Worm (Caenorhabditis elegans) whole organism, L4 larva: Measurements from ENCODE around the gene F11D5.7.

Experiments
- Y105C5A.15 ChIP-seq: fragments of 200-800 bp; sonication (Bioruptor generic); IDR thresholded peaks from 2 replicates; pipeline ENCODE4 v1.3.6; 2022; ENCODE audit warnings: missing genetic modification characterization, missing compliant biosample characterization
- ama-1 ChIP-seq: fragments of 150-350 bp; optimal IDR thresholded peaks from 2 replicates; lab custom pipeline; 2014; ENCODE audit warnings: inconsistent platforms, mixed read lengths
- attf-4 ChIP-seq: sonication (generic microtip); optimal IDR thresholded peaks from 3 replicates; lab custom pipeline; 2017; ENCODE audit warnings: missing biosample characterization, missing genetic modification characterization
- ceh-62 ChIP-seq: sonication (generic microtip); optimal IDR thresholded peaks from 2 replicates; lab custom pipeline; 2017; ENCODE audit warnings: missing biosample characterization, missing genetic modification characterization
- fkh-10 ChIP-seq: fragments of 150-350 bp; optimal IDR thresholded peaks from 2 replicates; lab custom pipeline; 2014; ENCODE audit warnings: missing biosample characterization, missing genetic modification reagents, missing genetic modification characterization
- hif-1 ChIP-seq, 2 experiments: sonication (generic microtip); optimal IDR thresholded peaks; 2 replicates each; lab custom pipeline; 2016 to 2017; ENCODE audit warnings: missing compliant biosample characterization in 2 of 2, missing genetic modification characterization in 2 of 2, missing genetic modification reagents in 2 of 2, missing genotype in 2 of 2, mild to moderate bottlenecking in 1 of 2
- lin-39 ChIP-seq: fragments of 150-350 bp; optimal IDR thresholded peaks from 2 replicates; lab custom pipeline; 2014; ENCODE audit warnings: missing biosample characterization, missing genetic modification reagents, missing genetic modification characterization
- madf-5 ChIP-seq, 2 experiments: fragments of 200-800 bp; sonication (Bioruptor generic); IDR thresholded peaks; 2 replicates each; pipeline ENCODE4 v1.3.6; 2022; ENCODE audit warnings: missing compliant biosample characterization in 2 of 2, missing genetic modification characterization in 2 of 2
- mdl-1 ChIP-seq, 2 experiments: fragments of 150-350 bp in 1 of 2; sonication (generic microtip) in 1 of 2; optimal IDR thresholded peaks; 2 replicates each; lab custom pipeline; 2014 to 2017; ENCODE audit warnings: missing biosample characterization in 2 of 2, missing genetic modification characterization in 2 of 2
- nhr-76 ChIP-seq: fragments of 150-350 bp; optimal IDR thresholded peaks from 2 replicates; lab custom pipeline; 2014; ENCODE audit warnings: missing biosample characterization, missing genetic modification characterization
- snpc-4 ChIP-seq: fragments of 150-350 bp; optimal IDR thresholded peaks from 2 replicates; lab custom pipeline; 2014; ENCODE audit warnings: missing biosample characterization, missing genetic modification characterization
- tag-97 ChIP-seq: fragments of 200-800 bp; sonication (Bioruptor generic); IDR thresholded peaks from 2 replicates; pipeline ENCODE4 v1.3.6; 2022; ENCODE audit warnings: missing genetic modification characterization, missing compliant biosample characterization
- tra-1 ChIP-seq: fragments of 200-800 bp; sonication (Bioruptor generic); IDR thresholded peaks from 2 replicates; pipeline ENCODE4 v1.3.6; 2022; ENCODE audit warnings: missing genetic modification reagents, missing genetic modification characterization, missing compliant biosample characterization
- zag-1 ChIP-seq: fragments of 150-350 bp; optimal IDR thresholded peaks from 2 replicates; lab custom pipeline; 2014; ENCODE audit warnings: missing biosample characterization, missing genetic modification characterization

- no peak for TF ChIP-seq tra-1 (GFP tag; lab: Robert Waterston, UW)
- no peak for TF ChIP-seq fkh-10
- no peak for TF ChIP-seq madf-5 (GFP tag; IDR thresholded peaks at IDR 0.05; lab: Robert Waterston, UW)
- no peak for TF ChIP-seq nhr-76 (tag; lab: Kevin White, UChicago)
- no peak for TF ChIP-seq attf-4
- TF ChIP-seq ceh-62 = no peak
- no peak for TF ChIP-seq tag-97 (GFP tag; lab: Robert Waterston, UW)
- no peak for TF ChIP-seq ama-1 (lab: Kevin White, UChicago)
- no peak for TF ChIP-seq Y105C5A.15 (GFP tag; lab: Robert Waterston, UW)
- TF ChIP-seq snpc-4 (tag; lab: Kevin White, UChicago) = no peak
- no peak for TF ChIP-seq zag-1
- no peak for TF ChIP-seq lin-39
- no peak for TF ChIP-seq hif-1 (tag; optimal IDR thresholded peaks at IDR 0.05; lab: Kevin White, UChicago)
- no peak for TF ChIP-seq mdl-1 (tag; optimal IDR thresholded peaks at IDR 0.05; lab: Kevin White, UChicago)
Measured at ce11 chrX:3291948-3292347, 12.2 kb upstream of the F11D5.7 start.
